Worm (Caenorhabditis elegans) whole organism, mixed stage, embryonic: Measurements from ENCODE around the gene sra-31.

Experiments used
- M03D4.4 ChIP-seq: sonication (generic microtip); optimal IDR thresholded peaks from 2 replicates; lab custom pipeline; 2017; ENCODE audit warnings: mild to moderate bottlenecking, missing genetic modification characterization, missing compliant biosample characterization
- bed-3 ChIP-seq: fragments of 200-800 bp; sonication (Bioruptor generic); optimal IDR thresholded peaks from 3 replicates; lab custom pipeline; 2018; ENCODE audit warnings: mild to moderate bottlenecking, missing genetic modification characterization, moderate library complexity, missing compliant biosample characterization
- blmp-1 ChIP-seq: fragments of 150-350 bp; optimal IDR thresholded peaks from 2 replicates; lab custom pipeline; 2014; ENCODE audit warnings: missing biosample characterization, missing genetic modification characterization
- ceh-43 ChIP-seq: fragments of 200-800 bp; sonication (Bioruptor generic); optimal IDR thresholded peaks from 2 replicates; lab custom pipeline; 2018; ENCODE audit warnings: mild to moderate bottlenecking, missing genetic modification characterization, moderate library complexity, missing compliant biosample characterization
- ceh-83 ChIP-seq: fragments of 200-800 bp; sonication (Bioruptor generic); optimal IDR thresholded peaks from 2 replicates; lab custom pipeline; 2018; ENCODE audit warnings: mild to moderate bottlenecking, missing genetic modification characterization, missing compliant biosample characterization
- ces-1 ChIP-seq: fragments of 150-350 bp; optimal IDR thresholded peaks from 2 replicates; lab custom pipeline; 2014; ENCODE audit warnings: missing biosample characterization, missing genetic modification reagents, missing genetic modification characterization
- cnd-1 ChIP-seq: fragments of 200-800 bp; sonication (Bioruptor generic); optimal IDR thresholded peaks from 2 replicates; lab custom pipeline; 2018; ENCODE audit warnings: mild to moderate bottlenecking, missing genetic modification characterization, missing compliant biosample characterization
- drap-1 ChIP-seq: fragments of 200-800 bp; sonication (Bioruptor generic); optimal IDR thresholded peaks from 3 replicates; lab custom pipeline; 2018; ENCODE audit warnings: mild to moderate bottlenecking, missing genetic modification characterization, missing compliant biosample characterization
- elt-1 ChIP-seq: sonication (generic microtip); optimal IDR thresholded peaks from 2 replicates; lab custom pipeline; 2017; ENCODE audit warnings: missing genetic modification characterization, mild to moderate bottlenecking, missing compliant biosample characterization, antibody characterized with exemption, moderate library complexity, borderline replicate concordance; ENCODE audit not compliant: insufficient read depth
- elt-3 ChIP-seq: fragments of 150-350 bp; optimal IDR thresholded peaks from 2 replicates; lab custom pipeline; 2014; ENCODE audit warnings: missing biosample characterization, missing genetic modification characterization
- flh-1 ChIP-seq: fragments of 200-800 bp; sonication (Bioruptor generic); optimal IDR thresholded peaks from 2 replicates; lab custom pipeline; 2018; ENCODE audit warnings: mild to moderate bottlenecking, missing genetic modification characterization, moderate library complexity, missing compliant biosample characterization
- ham-2 ChIP-seq: fragments of 200-800 bp; sonication (Bioruptor generic); optimal IDR thresholded peaks from 2 replicates; lab custom pipeline; 2018; ENCODE audit warnings: mild to moderate bottlenecking, missing genetic modification characterization, missing compliant biosample characterization
- hlh-1 ChIP-seq: fragments of 150-350 bp; optimal IDR thresholded peaks from 2 replicates; lab custom pipeline; 2014; ENCODE audit warnings: missing biosample characterization, missing genetic modification reagents, missing genetic modification characterization
- lin-13 ChIP-seq: fragments of 150-350 bp; optimal IDR thresholded peaks from 2 replicates; lab custom pipeline; 2014; ENCODE audit warnings: missing biosample characterization, missing genetic modification characterization
- lin-32 ChIP-seq: fragments of 200-800 bp; sonication (Bioruptor generic); optimal IDR thresholded peaks from 2 replicates; lab custom pipeline; 2018; ENCODE audit warnings: mild to moderate bottlenecking, missing genetic modification characterization, missing compliant biosample characterization
- lsy-2 ChIP-seq: fragments of 150-350 bp; optimal IDR thresholded peaks from 2 replicates; lab custom pipeline; 2014; ENCODE audit warnings: missing biosample characterization, missing genetic modification characterization
- mab-5 ChIP-seq: fragments of 150-350 bp; optimal IDR thresholded peaks from 2 replicates; lab custom pipeline; 2014; ENCODE audit warnings: missing biosample characterization, missing genetic modification characterization
- mep-1 ChIP-seq: fragments of 150-350 bp; optimal IDR thresholded peaks from 2 replicates; lab custom pipeline; 2017; ENCODE audit warnings: missing biosample characterization, missing genetic modification reagents, missing genetic modification characterization, inconsistent platforms
- mls-2 ChIP-seq: sonication (generic microtip); optimal IDR thresholded peaks from 2 replicates; lab custom pipeline; 2016; ENCODE audit warnings: mild to moderate bottlenecking, missing genetic modification characterization, moderate library complexity, missing compliant biosample characterization
- nhr-12 ChIP-seq: fragments of 150-350 bp; optimal IDR thresholded peaks from 2 replicates; lab custom pipeline; 2014; ENCODE audit warnings: missing biosample characterization, missing genetic modification characterization
- nhr-2 ChIP-seq: fragments of 150-350 bp; optimal IDR thresholded peaks from 2 replicates; lab custom pipeline; 2014; ENCODE audit warnings: missing biosample characterization, missing genetic modification characterization
- nhr-237 ChIP-seq: fragments of 150-350 bp; optimal IDR thresholded peaks from 2 replicates; lab custom pipeline; 2014; ENCODE audit warnings: missing biosample characterization, missing genetic modification characterization
- nhr-28 ChIP-seq: fragments of 150-350 bp; optimal IDR thresholded peaks from 2 replicates; lab custom pipeline; 2014; ENCODE audit warnings: missing biosample characterization, missing genetic modification characterization
- nhr-76 ChIP-seq: sonication (generic microtip); optimal IDR thresholded peaks from 2 replicates; lab custom pipeline; 2017; ENCODE audit warnings: missing biosample characterization, missing genetic modification characterization
- pha-4 ChIP-seq: fragments of 150-350 bp; optimal IDR thresholded peaks from 2 replicates; lab custom pipeline; 2018; ENCODE audit warnings: missing biosample characterization, missing genetic modification reagents, missing genetic modification characterization
- sem-2 ChIP-seq: fragments of 200-800 bp; sonication (Bioruptor generic); optimal IDR thresholded peaks from 2 replicates; lab custom pipeline; 2018; ENCODE audit warnings: mild to moderate bottlenecking, missing genetic modification characterization, missing compliant biosample characterization
- snpc-4 ChIP-seq: fragments of 150-350 bp; optimal IDR thresholded peaks from 2 replicates; lab custom pipeline; 2014; ENCODE audit warnings: missing biosample characterization, missing genetic modification characterization
- sptf-1 ChIP-seq: sonication (generic microtip); optimal IDR thresholded peaks from 2 replicates; lab custom pipeline; 2017; ENCODE audit warnings: mild to moderate bottlenecking, missing genetic modification characterization, moderate library complexity, missing compliant biosample characterization
- tbx-8 ChIP-seq: fragments of 200-800 bp; sonication (Bioruptor generic); optimal IDR thresholded peaks from 2 replicates; lab custom pipeline; 2018; ENCODE audit warnings: mild to moderate bottlenecking, missing genetic modification characterization, moderate library complexity, missing compliant biosample characterization
- unc-120 ChIP-seq: sonication (generic microtip); optimal IDR thresholded peaks from 2 replicates; lab custom pipeline; 2017; ENCODE audit warnings: missing genetic modification characterization, missing compliant biosample characterization; ENCODE audit not compliant: poor library complexity, severe bottlenecking
- unc-39 ChIP-seq: fragments of 150-350 bp; optimal IDR thresholded peaks from 2 replicates; lab custom pipeline; 2014; ENCODE audit warnings: missing biosample characterization, missing genetic modification characterization
- unc-62 ChIP-seq: fragments of 150-350 bp; optimal IDR thresholded peaks from 2 replicates; lab custom pipeline; 2014; ENCODE audit warnings: missing biosample characterization, missing genetic modification reagents, missing genetic modification characterization
- zip-8 ChIP-seq: fragments of 150-350 bp; optimal IDR thresholded peaks from 2 replicates; lab custom pipeline; 2014; ENCODE audit warnings: missing biosample characterization, missing genetic modification characterization
- ztf-11 ChIP-seq: fragments of 150-350 bp; optimal IDR thresholded peaks from 2 replicates; lab custom pipeline; 2014; ENCODE audit warnings: missing biosample characterization, missing genetic modification characterization

Gene sra-31

DNA sequence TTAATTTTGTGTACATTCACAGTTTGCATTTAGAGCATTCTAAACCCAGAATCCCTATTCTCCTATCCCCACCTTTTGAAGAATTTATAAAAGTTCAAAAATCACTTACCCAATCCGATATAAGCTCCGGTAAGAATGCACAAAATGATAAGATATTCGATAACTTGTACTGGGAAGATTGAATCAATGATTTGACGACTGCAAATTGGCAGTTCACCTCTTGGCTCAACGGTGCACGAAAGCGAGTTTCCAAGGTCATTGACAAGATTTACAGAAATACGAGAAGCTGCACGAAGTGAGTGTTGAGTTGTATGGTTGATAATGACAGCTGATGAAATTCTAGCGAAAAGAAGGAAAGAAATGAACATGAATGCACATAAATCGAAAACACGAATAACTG, 18.0 kb downstream of the sra-31 start:
- no peak for TF ChIP-seq drap-1 (GFP tag; lab: Kevin White, UChicago)
- TF ChIP-seq nhr-12 = no peak
- TF ChIP-seq unc-120 (tag; lab: Kevin White, UChicago) = no peak
- no peak for TF ChIP-seq mab-5
- no peak for TF ChIP-seq elt-1 (tag; lab: Kevin White, UChicago)
- no peak for TF ChIP-seq cnd-1 (tag; lab: Kevin White, UChicago)
- TF ChIP-seq mep-1 (tag; lab: Kevin White, UChicago) = no peak
- no peak for TF ChIP-seq lsy-2 (tag; lab: Kevin White, UChicago)
- TF ChIP-seq blmp-1 (tag; lab: Kevin White, UChicago) = no peak
- no peak for TF ChIP-seq ceh-83 (GFP tag; lab: Kevin White, UChicago)
- no peak for TF ChIP-seq pha-4 (tag; lab: Kevin White, UChicago)
- no peak for TF ChIP-seq M03D4.4 (tag; lab: Kevin White, UChicago)
- no peak for TF ChIP-seq ceh-43 (GFP tag; lab: Kevin White, UChicago)
- TF ChIP-seq lin-13 (tag; lab: Kevin White, UChicago) = no peak
- TF ChIP-seq nhr-28 = no peak
- no peak for TF ChIP-seq ham-2 (GFP tag; lab: Kevin White, UChicago)

DNA sequence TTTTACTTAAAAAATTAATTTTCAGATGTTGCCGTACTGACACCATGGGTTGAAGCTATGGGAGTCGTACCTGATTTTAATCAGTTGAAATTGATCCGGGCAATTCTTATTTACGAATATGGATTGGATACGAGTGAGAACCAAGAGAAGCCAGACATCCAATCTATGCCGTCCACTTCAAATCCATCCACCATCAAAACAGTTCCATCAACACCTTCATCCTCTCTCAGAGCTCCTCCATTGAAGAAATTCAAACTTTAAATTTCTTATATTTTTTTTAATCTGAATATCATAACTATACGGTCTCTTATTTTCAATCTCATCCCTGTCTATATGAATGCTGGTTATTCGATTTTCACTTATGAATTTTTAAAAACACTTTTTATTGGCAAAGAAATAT, 19.4 kb downstream of the sra-31 start:
- no peak for TF ChIP-seq unc-120 (tag; lab: Kevin White, UChicago)
- TF ChIP-seq nhr-237 (tag; lab: Kevin White, UChicago) = no peak
- TF ChIP-seq sptf-1 (tag; lab: Kevin White, UChicago) = no peak

DNA sequence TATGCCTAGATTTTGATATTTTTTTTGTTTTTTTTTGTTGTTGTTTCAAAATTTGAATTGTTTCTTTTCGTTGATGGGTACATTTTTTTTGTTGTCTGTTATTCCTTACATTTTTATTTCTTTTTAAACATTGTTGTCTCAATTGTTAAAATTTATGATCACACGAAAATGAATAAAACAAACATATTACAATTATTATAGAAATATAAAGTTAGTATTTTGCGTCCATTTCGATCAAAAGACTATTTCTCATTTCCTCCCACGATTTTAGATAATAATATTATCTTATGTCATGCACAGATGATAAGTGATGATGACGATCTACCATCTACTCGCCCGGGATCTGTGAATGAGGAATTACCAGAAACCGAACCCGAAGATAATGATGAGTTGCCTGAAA, 23.6 kb downstream of the sra-31 start, which contains the start of gene wrn-1:
wrn-1 (plus strand) TSS at position 301 of the 400 bp plus-strand sequence.
- TF ChIP-seq nhr-2 (tag; lab: Kevin White, UChicago) (no peak), lin-13 (tag; lab: Kevin White, UChicago) (no peak), pha-4 (tag; lab: Kevin White, UChicago) (no peak), ztf-11 (tag; lab: Kevin White, UChicago) (no peak), tbx-8 (no peak), sptf-1 (tag; lab: Kevin White, UChicago) (no peak), lsy-2 (tag; lab: Kevin White, UChicago) (no peak), elt-1 (tag; lab: Kevin White, UChicago) (no peak)

DNA sequence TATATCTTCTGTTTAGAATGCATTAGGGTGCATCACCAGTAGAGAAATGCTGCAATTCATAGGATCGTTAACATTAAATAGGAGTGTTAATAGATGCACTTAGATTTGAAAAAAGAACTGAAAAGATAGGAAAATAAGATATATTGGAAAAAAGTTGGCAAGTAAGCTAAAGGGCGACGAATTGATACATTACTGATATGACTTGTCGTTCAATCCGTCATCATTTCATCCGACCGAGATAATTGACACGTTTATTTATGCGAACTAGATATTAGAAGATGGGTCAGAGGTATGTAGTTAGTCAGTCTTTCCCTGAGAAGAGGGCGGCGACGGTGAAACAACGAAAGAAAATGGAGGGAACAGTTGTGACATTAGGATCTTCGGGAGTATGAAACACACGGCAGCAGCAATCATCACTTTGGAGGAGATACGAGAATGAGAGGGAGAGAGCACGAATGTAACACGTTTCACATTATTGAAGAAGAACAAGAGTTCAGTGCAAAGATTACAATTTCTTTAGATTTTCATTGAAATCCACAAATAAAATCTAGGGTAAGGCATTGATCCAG, 33.4 kb downstream of the sra-31 start, which contains the start of gene lron-15:
lron-15 (minus strand) TSS at position 51 of the 569 bp plus-strand sequence.
- TF ChIP-seq nhr-12 (no peak), unc-62 (peak; percentile 85), lsy-2 (tag; lab: Kevin White, UChicago) (no peak), blmp-1 (tag; lab: Kevin White, UChicago) (no peak), M03D4.4 (tag; lab: Kevin White, UChicago) (no peak), elt-1 (tag; lab: Kevin White, UChicago) (no peak), hlh-1 (tag; lab: Kevin White, UChicago) (peak; percentile 92), nhr-76 (tag; lab: Kevin White, UChicago) (no peak), lin-13 (tag; lab: Kevin White, UChicago) (no peak), ham-2 (GFP tag; lab: Kevin White, UChicago) (no peak), lin-32 (GFP tag; lab: Kevin White, UChicago) (no peak), pha-4 (tag; lab: Kevin White, UChicago) (no peak), bed-3 (GFP tag; lab: Kevin White, UChicago) (no peak), cnd-1 (tag; lab: Kevin White, UChicago) (no peak), mab-5 (no peak), unc-39 (tag; lab: Kevin White, UChicago) (no peak), sem-2 (GFP tag; lab: Kevin White, UChicago) (no peak), drap-1 (GFP tag; lab: Kevin White, UChicago) (no peak), nhr-237 (tag; lab: Kevin White, UChicago) (no peak), elt-3 (tag; lab: Kevin White, UChicago) (no peak), flh-1 (GFP tag; lab: Kevin White, UChicago) (no peak), zip-8 (tag; lab: Kevin White, UChicago) (no peak), sptf-1 (tag; lab: Kevin White, UChicago) (no peak), ces-1 (GFP tag; lab: Kevin White, UChicago) (no peak), unc-120 (tag; lab: Kevin White, UChicago) (peak; percentile 46), snpc-4 (no peak), mls-2 (tag; lab: Kevin White, UChicago) (no peak)
- TF ChIP-seq, all 35 proteins: peak for 3
